Worm (Caenorhabditis elegans) whole organism, mixed stage, embryonic: ENCODE data around the gene arv-1.

Experiments
- M03D4.4 ChIP-seq: sonication (generic microtip); optimal IDR thresholded peaks from 2 replicates; lab custom pipeline; 2017; ENCODE audit warnings: mild to moderate bottlenecking, missing genetic modification characterization, missing compliant biosample characterization
- bed-3 ChIP-seq: fragments of 200-800 bp; sonication (Bioruptor generic); optimal IDR thresholded peaks from 3 replicates; lab custom pipeline; 2018; ENCODE audit warnings: mild to moderate bottlenecking, missing genetic modification characterization, moderate library complexity, missing compliant biosample characterization
- blmp-1 ChIP-seq: fragments of 150-350 bp; optimal IDR thresholded peaks from 2 replicates; lab custom pipeline; 2014; ENCODE audit warnings: missing biosample characterization, missing genetic modification characterization
- ceh-39 ChIP-seq: fragments of 150-350 bp; optimal IDR thresholded peaks from 2 replicates; lab custom pipeline; 2014; ENCODE audit warnings: missing biosample characterization, missing genetic modification characterization
- ceh-43 ChIP-seq: fragments of 200-800 bp; sonication (Bioruptor generic); optimal IDR thresholded peaks from 2 replicates; lab custom pipeline; 2018; ENCODE audit warnings: mild to moderate bottlenecking, missing genetic modification characterization, moderate library complexity, missing compliant biosample characterization
- ceh-83 ChIP-seq: fragments of 200-800 bp; sonication (Bioruptor generic); optimal IDR thresholded peaks from 2 replicates; lab custom pipeline; 2018; ENCODE audit warnings: mild to moderate bottlenecking, missing genetic modification characterization, missing compliant biosample characterization
- ces-1 ChIP-seq: fragments of 150-350 bp; optimal IDR thresholded peaks from 2 replicates; lab custom pipeline; 2014; ENCODE audit warnings: missing biosample characterization, missing genetic modification reagents, missing genetic modification characterization
- cnd-1 ChIP-seq: fragments of 200-800 bp; sonication (Bioruptor generic); optimal IDR thresholded peaks from 2 replicates; lab custom pipeline; 2018; ENCODE audit warnings: mild to moderate bottlenecking, missing genetic modification characterization, missing compliant biosample characterization
- drap-1 ChIP-seq: fragments of 200-800 bp; sonication (Bioruptor generic); optimal IDR thresholded peaks from 3 replicates; lab custom pipeline; 2018; ENCODE audit warnings: mild to moderate bottlenecking, missing genetic modification characterization, missing compliant biosample characterization
- elt-1 ChIP-seq: sonication (generic microtip); optimal IDR thresholded peaks from 2 replicates; lab custom pipeline; 2017; ENCODE audit warnings: missing genetic modification characterization, mild to moderate bottlenecking, missing compliant biosample characterization, antibody characterized with exemption, moderate library complexity, borderline replicate concordance; ENCODE audit not compliant: insufficient read depth
- elt-3 ChIP-seq: fragments of 150-350 bp; optimal IDR thresholded peaks from 2 replicates; lab custom pipeline; 2014; ENCODE audit warnings: missing biosample characterization, missing genetic modification characterization
- flh-1 ChIP-seq: fragments of 200-800 bp; sonication (Bioruptor generic); optimal IDR thresholded peaks from 2 replicates; lab custom pipeline; 2018; ENCODE audit warnings: mild to moderate bottlenecking, missing genetic modification characterization, moderate library complexity, missing compliant biosample characterization
- ham-2 ChIP-seq: fragments of 200-800 bp; sonication (Bioruptor generic); optimal IDR thresholded peaks from 2 replicates; lab custom pipeline; 2018; ENCODE audit warnings: mild to moderate bottlenecking, missing genetic modification characterization, missing compliant biosample characterization
- hlh-1 ChIP-seq: fragments of 150-350 bp; optimal IDR thresholded peaks from 2 replicates; lab custom pipeline; 2014; ENCODE audit warnings: missing biosample characterization, missing genetic modification reagents, missing genetic modification characterization
- lin-13 ChIP-seq: fragments of 150-350 bp; optimal IDR thresholded peaks from 2 replicates; lab custom pipeline; 2014; ENCODE audit warnings: missing biosample characterization, missing genetic modification characterization
- lin-32 ChIP-seq: fragments of 200-800 bp; sonication (Bioruptor generic); optimal IDR thresholded peaks from 2 replicates; lab custom pipeline; 2018; ENCODE audit warnings: mild to moderate bottlenecking, missing genetic modification characterization, missing compliant biosample characterization
- lsy-2 ChIP-seq: fragments of 150-350 bp; optimal IDR thresholded peaks from 2 replicates; lab custom pipeline; 2014; ENCODE audit warnings: missing biosample characterization, missing genetic modification characterization
- mab-5 ChIP-seq: fragments of 150-350 bp; optimal IDR thresholded peaks from 2 replicates; lab custom pipeline; 2014; ENCODE audit warnings: missing biosample characterization, missing genetic modification characterization
- mep-1 ChIP-seq: fragments of 150-350 bp; optimal IDR thresholded peaks from 2 replicates; lab custom pipeline; 2017; ENCODE audit warnings: missing biosample characterization, missing genetic modification reagents, missing genetic modification characterization, inconsistent platforms
- mls-2 ChIP-seq: sonication (generic microtip); optimal IDR thresholded peaks from 2 replicates; lab custom pipeline; 2016; ENCODE audit warnings: mild to moderate bottlenecking, missing genetic modification characterization, moderate library complexity, missing compliant biosample characterization
- nhr-12 ChIP-seq: fragments of 150-350 bp; optimal IDR thresholded peaks from 2 replicates; lab custom pipeline; 2014; ENCODE audit warnings: missing biosample characterization, missing genetic modification characterization
- nhr-2 ChIP-seq: fragments of 150-350 bp; optimal IDR thresholded peaks from 2 replicates; lab custom pipeline; 2014; ENCODE audit warnings: missing biosample characterization, missing genetic modification characterization
- nhr-237 ChIP-seq: fragments of 150-350 bp; optimal IDR thresholded peaks from 2 replicates; lab custom pipeline; 2014; ENCODE audit warnings: missing biosample characterization, missing genetic modification characterization
- nhr-28 ChIP-seq: fragments of 150-350 bp; optimal IDR thresholded peaks from 2 replicates; lab custom pipeline; 2014; ENCODE audit warnings: missing biosample characterization, missing genetic modification characterization
- nhr-76 ChIP-seq: sonication (generic microtip); optimal IDR thresholded peaks from 2 replicates; lab custom pipeline; 2017; ENCODE audit warnings: missing biosample characterization, missing genetic modification characterization
- pha-4 ChIP-seq: fragments of 150-350 bp; optimal IDR thresholded peaks from 2 replicates; lab custom pipeline; 2018; ENCODE audit warnings: missing biosample characterization, missing genetic modification reagents, missing genetic modification characterization
- sem-2 ChIP-seq: fragments of 200-800 bp; sonication (Bioruptor generic); optimal IDR thresholded peaks from 2 replicates; lab custom pipeline; 2018; ENCODE audit warnings: mild to moderate bottlenecking, missing genetic modification characterization, missing compliant biosample characterization
- snpc-4 ChIP-seq: fragments of 150-350 bp; optimal IDR thresholded peaks from 2 replicates; lab custom pipeline; 2014; ENCODE audit warnings: missing biosample characterization, missing genetic modification characterization
- sptf-1 ChIP-seq: sonication (generic microtip); optimal IDR thresholded peaks from 2 replicates; lab custom pipeline; 2017; ENCODE audit warnings: mild to moderate bottlenecking, missing genetic modification characterization, moderate library complexity, missing compliant biosample characterization
- tbx-8 ChIP-seq: fragments of 200-800 bp; sonication (Bioruptor generic); optimal IDR thresholded peaks from 2 replicates; lab custom pipeline; 2018; ENCODE audit warnings: mild to moderate bottlenecking, missing genetic modification characterization, moderate library complexity, missing compliant biosample characterization
- unc-120 ChIP-seq: sonication (generic microtip); optimal IDR thresholded peaks from 2 replicates; lab custom pipeline; 2017; ENCODE audit warnings: missing genetic modification characterization, missing compliant biosample characterization; ENCODE audit not compliant: poor library complexity, severe bottlenecking
- unc-39 ChIP-seq: fragments of 150-350 bp; optimal IDR thresholded peaks from 2 replicates; lab custom pipeline; 2014; ENCODE audit warnings: missing biosample characterization, missing genetic modification characterization
- unc-62 ChIP-seq: fragments of 150-350 bp; optimal IDR thresholded peaks from 2 replicates; lab custom pipeline; 2014; ENCODE audit warnings: missing biosample characterization, missing genetic modification reagents, missing genetic modification characterization
- zip-8 ChIP-seq: fragments of 150-350 bp; optimal IDR thresholded peaks from 2 replicates; lab custom pipeline; 2014; ENCODE audit warnings: missing biosample characterization, missing genetic modification characterization
- ztf-11 ChIP-seq: fragments of 150-350 bp; optimal IDR thresholded peaks from 2 replicates; lab custom pipeline; 2014; ENCODE audit warnings: missing biosample characterization, missing genetic modification characterization

arv-1 gene

DNA sequence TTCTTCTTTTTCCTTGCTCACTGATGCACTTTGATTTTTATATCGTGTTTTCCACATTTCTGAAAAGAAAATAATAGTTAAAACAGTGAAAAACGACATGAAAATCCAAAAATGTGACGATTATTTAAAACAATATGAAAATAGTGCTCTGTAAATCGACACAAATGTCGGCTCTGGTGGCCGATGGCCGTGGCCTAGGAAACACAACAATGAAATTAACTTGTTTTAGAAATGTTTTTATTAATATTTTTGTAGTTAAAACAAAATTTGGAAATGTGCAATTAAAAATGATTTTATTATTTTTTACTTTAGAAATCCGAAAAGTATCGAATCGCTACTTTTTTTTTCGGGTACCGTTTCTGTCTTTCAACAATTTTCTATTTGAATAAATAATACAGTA, at the start of gene arv-1:
arv-1 (minus strand) TSS at position 65 of the 400 bp plus-strand sequence.
- TF ChIP-seq unc-120 (tag; lab: Kevin White, UChicago) (no peak), snpc-4 (tag; lab: Kevin White, UChicago) (no peak), sptf-1 (peak; percentile 44), ces-1 (GFP tag; lab: Kevin White, UChicago) (peak; percentile 85), nhr-2 (tag; lab: Kevin White, UChicago) (no peak), lsy-2 (tag; lab: Kevin White, UChicago) (peak; percentile 55), ceh-83 (no peak), drap-1 (GFP tag; lab: Kevin White, UChicago) (no peak), unc-62 (no peak), nhr-12 (tag; lab: Kevin White, UChicago) (no peak), flh-1 (GFP tag; lab: Kevin White, UChicago) (no peak)

DNA sequence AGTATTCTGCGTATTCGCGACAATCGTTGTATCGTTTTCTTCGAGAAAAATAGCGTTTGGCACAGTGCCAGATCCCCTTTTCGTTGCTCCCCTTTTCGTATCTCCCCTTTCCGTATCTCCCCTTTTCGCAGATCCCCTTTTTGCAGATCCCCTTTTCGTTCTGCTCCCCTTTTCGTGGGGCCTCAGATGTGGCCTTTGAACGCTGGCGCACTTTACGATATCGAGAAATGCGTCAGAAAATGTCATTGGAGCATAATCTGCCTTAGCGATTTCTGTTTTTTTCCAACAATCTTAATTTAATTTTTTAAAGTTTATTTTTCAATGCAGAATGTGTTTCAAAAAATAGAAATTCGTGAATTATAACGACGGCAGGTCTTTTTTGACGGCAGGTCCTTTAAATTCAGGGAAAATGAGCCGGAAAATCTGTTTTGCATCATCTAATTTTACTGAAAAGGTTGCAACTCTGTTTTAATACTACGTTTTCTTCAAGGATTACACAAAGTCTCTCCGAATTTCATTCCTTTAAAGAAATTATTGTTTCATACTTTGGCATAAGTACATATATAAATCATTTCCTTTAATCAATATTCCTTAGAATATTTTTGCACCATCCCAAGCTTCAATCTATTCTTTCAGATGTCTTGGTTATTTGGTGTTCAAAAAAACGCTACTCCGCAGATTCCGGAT, 47.9 kb upstream of the arv-1 start, which contains the start of gene atad-3:
atad-3 (plus strand) TSS at position 637 of the 687 bp plus-strand sequence.
- TF ChIP-seq nhr-2 (tag; lab: Kevin White, UChicago) (no peak), ham-2 (GFP tag; lab: Kevin White, UChicago) (peak; percentile 3), nhr-12 (tag; lab: Kevin White, UChicago) (no peak), ceh-83 (no peak), unc-62 (peak; percentile 23), sem-2 (GFP tag; lab: Kevin White, UChicago) (peak; percentile 24), zip-8 (tag; lab: Kevin White, UChicago) (no peak), cnd-1 (tag; lab: Kevin White, UChicago) (peak; percentile 71), mab-5 (tag; lab: Kevin White, UChicago) (no peak), ceh-39 (tag; lab: Kevin White, UChicago) (no peak), elt-3 (tag; lab: Kevin White, UChicago) (no peak), ces-1 (GFP tag; lab: Kevin White, UChicago) (peak; percentile 79), lsy-2 (tag; lab: Kevin White, UChicago) (peak; percentile 62), hlh-1 (tag; lab: Kevin White, UChicago) (peak; percentile 38), pha-4 (tag; lab: Kevin White, UChicago) (peak; percentile 15), lin-13 (tag; lab: Kevin White, UChicago) (peak; percentile 83), nhr-237 (tag; lab: Kevin White, UChicago) (peak; percentile 69), blmp-1 (no peak), snpc-4 (tag; lab: Kevin White, UChicago) (no peak), drap-1 (GFP tag; lab: Kevin White, UChicago) (peak; percentile 78), elt-1 (tag; lab: Kevin White, UChicago) (no peak), ztf-11 (tag; lab: Kevin White, UChicago) (peak; percentile 71), nhr-28 (tag; lab: Kevin White, UChicago) (no peak), unc-39 (tag; lab: Kevin White, UChicago) (no peak), ceh-43 (GFP tag; lab: Kevin White, UChicago) (no peak), bed-3 (GFP tag; lab: Kevin White, UChicago) (peak; percentile 54), lin-32 (peak; percentile 67), sptf-1 (peak; percentile 92), unc-120 (tag; lab: Kevin White, UChicago) (peak; percentile 58), flh-1 (GFP tag; lab: Kevin White, UChicago) (no peak), nhr-76 (no peak), mep-1 (tag; lab: Kevin White, UChicago) (peak; percentile 87), M03D4.4 (tag; lab: Kevin White, UChicago) (peak; percentile 73), tbx-8 (GFP tag; lab: Kevin White, UChicago) (peak; percentile 12), mls-2 (tag; lab: Kevin White, UChicago) (peak; percentile 80)
